Fruit fly (Drosophila melanogaster): Measurements from ENCODE around the gene CG3982.
A peak's percentile ranks its signal among the peaks of the same experiment; 100 is the strongest.

Gene CG3982

DNA sequence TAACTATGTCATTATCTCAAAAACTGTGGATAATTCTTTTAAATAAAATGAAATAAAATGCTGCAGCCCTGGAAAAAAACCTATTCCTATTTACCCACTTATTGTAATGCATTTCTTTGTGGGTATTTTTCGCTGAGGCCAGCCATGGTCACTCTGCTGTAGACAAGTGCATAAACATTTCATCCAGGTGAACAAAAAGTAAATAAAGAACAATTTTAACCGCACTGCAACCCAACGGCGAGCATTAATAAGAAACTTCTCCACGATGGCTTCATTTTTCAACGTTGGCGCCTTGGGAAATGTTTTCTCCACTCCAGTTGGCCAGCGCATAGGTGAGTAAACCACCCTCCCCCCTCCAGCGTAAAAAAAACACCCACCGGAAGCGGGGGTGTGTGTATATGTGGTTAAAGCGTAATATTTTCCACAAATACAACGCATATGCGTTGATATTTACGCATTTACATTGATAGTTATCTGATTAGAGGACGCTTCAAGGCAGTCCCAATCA lies 29.6 kb upstream of the CG3982 start, which contains the start of gene CG3529 (continued):
- TF ChIP-seq Side (GFP tag; optimal IDR thresholded peaks at IDR 0.05) (no peak), fd96Cb (tag; optimal IDR thresholded peaks at IDR 0.05) (peak; percentile 16), CG14667 (GFP tag; IDR thresholded peaks at IDR 0.05) (no peak), D (optimal IDR thresholded peaks at IDR 0.05) (no peak), D (GFP tag; optimal IDR thresholded peaks at IDR 0.05) (no peak), tio (GFP tag; optimal IDR thresholded peaks at IDR 0.05) (no peak), Ets97D (GFP tag; optimal IDR thresholded peaks at IDR 0.05) (peak; percentile 67), CG42726 (GFP tag; IDR thresholded peaks at IDR 0.05; ENCODE audit: partially characterized antibody) (no peak), dysf (GFP tag; IDR thresholded peaks at IDR 0.05) (no peak), Hr3 (GFP tag; optimal IDR thresholded peaks at IDR 0.05) (no peak), Doc2 (GFP tag; IDR thresholded peaks at IDR 0.05) (no peak), sna (GFP tag; IDR thresholded peaks at IDR 0.05; ENCODE audit: partially characterized antibody) (no peak), CG16863 (GFP tag; optimal IDR thresholded peaks at IDR 0.05) (no peak), CG4424 (GFP tag; optimal IDR thresholded peaks at IDR 0.05) (peak; percentile 16), CG11696 (GFP tag; IDR thresholded peaks at IDR 0.05) (no peak), CG43689 (GFP tag; IDR thresholded peaks at IDR 0.05) (no peak), CG10321 (GFP tag; IDR thresholded peaks at IDR 0.05) (no peak), dati (GFP tag; IDR thresholded peaks at IDR 0.05) (no peak), nmo (GFP tag; optimal IDR thresholded peaks at IDR 0.05) (peak; percentile 34), run (tag; optimal IDR thresholded peaks at IDR 0.05) (no peak), tna (GFP tag; IDR thresholded peaks at IDR 0.05; ENCODE audit: partially characterized antibody) (no peak), nom (GFP tag; optimal IDR thresholded peaks at IDR 0.05) (peak; percentile 51), CG11560 (tag; IDR thresholded peaks at IDR 0.05) (no peak), Vsx1 (GFP tag; optimal IDR thresholded peaks at IDR 0.05) (no peak), CG9727 (GFP tag; optimal IDR thresholded peaks at IDR 0.05) (peak; percentile 40), sug (tag; optimal IDR thresholded peaks at IDR 0.05) (peak; percentile 34), NfI (GFP tag; optimal IDR thresholded peaks at IDR 0.05) (peak; percentile 40), Optix (GFP tag; IDR thresholded peaks at IDR 0.05) (no peak), Chrac-16 (GFP tag; optimal IDR thresholded peaks at IDR 0.05) (peak; percentile 3), bbx (GFP tag; IDR thresholded peaks at IDR 0.05; ENCODE audit: partially characterized antibody) (0 out of 2 replicates have a peak, but pooled peaks have one; percentile 11), lov (optimal IDR thresholded peaks at IDR 0.05) (no peak), lov (GFP tag; IDR thresholded peaks at IDR 0.05) (no peak), dmrt11E (tag; optimal IDR thresholded peaks at IDR 0.05) (no peak), CoRest (tag; optimal IDR thresholded peaks at IDR 0.05) (peak; percentile 49), CG18619 (GFP tag; optimal IDR thresholded peaks at IDR 0.05) (no peak), C15 (GFP tag; IDR thresholded peaks at IDR 0.05) (no peak), trem (tag; optimal IDR thresholded peaks at IDR 0.05) (peak; percentile 61), tup (GFP tag; optimal IDR thresholded peaks at IDR 0.05) (no peak), cad (GFP tag; optimal IDR thresholded peaks at IDR 0.05) (no peak), CG10366 (GFP tag; IDR thresholded peaks at IDR 0.05) (no peak), CG17359 (tag; optimal IDR thresholded peaks at IDR 0.05) (peak; percentile 13), pnt (GFP tag; optimal IDR thresholded peaks at IDR 0.05) (no peak), CG3281 (GFP tag; optimal IDR thresholded peaks at IDR 0.05) (peak; percentile 25), Neu2 (GFP tag; optimal IDR thresholded peaks at IDR 0.05; ENCODE audit: borderline replicate concordance) (no peak), hkb (optimal IDR thresholded peaks at IDR 0.05) (no peak), hkb (GFP tag; IDR thresholded peaks at IDR 0.05) (0 out of 2 replicates have a peak, but pooled peaks have one; percentile 23), CG6175 (GFP tag; IDR thresholded peaks at IDR 0.05) (no peak), pita (GFP tag; optimal IDR thresholded peaks at IDR 0.05) (no peak), CG11247 (GFP tag; IDR thresholded peaks at IDR 0.05) (no peak), ac (GFP tag; optimal IDR thresholded peaks at IDR 0.05) (no peak), CG5245 (GFP tag; optimal IDR thresholded peaks at IDR 0.05) (no peak), CG18764 (GFP tag; optimal IDR thresholded peaks at IDR 0.05) (no peak)

All from whole organism, embryonic.